Worm (Caenorhabditis elegans): ENCODE data around the gene pipp-4P.

Gene pipp-4P

DNA sequence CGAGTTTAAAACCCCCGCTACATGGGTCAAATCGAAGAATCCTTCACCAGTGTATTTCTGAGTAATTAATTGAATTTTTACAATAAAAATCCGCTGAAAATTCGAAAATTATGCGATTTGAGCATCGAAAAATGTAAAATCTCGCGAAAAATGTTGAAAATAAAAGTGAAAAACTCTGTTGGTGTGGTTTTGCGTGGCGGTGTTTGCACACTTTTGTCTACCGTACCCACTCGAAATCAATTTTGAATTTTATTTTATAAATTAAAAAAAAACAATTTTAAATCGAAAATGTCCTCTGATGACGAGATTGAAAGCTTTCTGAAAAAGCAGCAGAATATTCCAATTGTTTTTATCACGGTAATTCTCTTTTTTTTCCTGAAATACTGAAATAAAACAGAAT lies 38.3 kb upstream of the pipp-4P start, which contains the start of gene Y71H2AM.6 (continued):
- TF ChIP-seq zfh-2 (GFP tag; conservative IDR thresholded peaks at IDR 0.05) (no peak), madf-8 (GFP tag; conservative IDR thresholded peaks at IDR 0.05) (no peak), madf-6 (GFP tag; IDR thresholded peaks at IDR 0.05) (peak; percentile 57; the same call in 1 of the 2 replicates), cebp-2 (GFP tag; IDR thresholded peaks at IDR 0.05) (no peak), lsl-1 (GFP tag; optimal IDR thresholded peaks at IDR 0.05) (peak; percentile 84), nfya-1 (tag; optimal IDR thresholded peaks at IDR 0.05; ENCODE audit: borderline replicate concordance, insufficient read depth) (no peak), F57A8.1 (GFP tag; optimal IDR thresholded peaks at IDR 0.05) (no peak), F33H1.4 (GFP tag; IDR thresholded peaks at IDR 0.05) (peak; percentile 48), F23B12.7 (tag; optimal IDR thresholded peaks at IDR 0.05; ENCODE audit: insufficient read depth) (no peak), ets-4 (GFP tag; optimal IDR thresholded peaks at IDR 0.05) (no peak), hlh-12 (tag; optimal IDR thresholded peaks at IDR 0.05) (no peak), lin-40 (tag; optimal IDR thresholded peaks at IDR 0.05) (no peak), snpc-1.1 (tag; optimal IDR thresholded peaks at IDR 0.05; ENCODE audit: insufficient read depth) (peak; percentile 6), F22D6.2 (tag; optimal IDR thresholded peaks at IDR 0.05) (no peak), aptf-2 (GFP tag; conservative IDR thresholded peaks at IDR 0.05) (no peak), cebp-1 (GFP tag; IDR thresholded peaks at IDR 0.05) (no peak), cebp-1 (tag; optimal IDR thresholded peaks at IDR 0.05) (no peak), repo-1 (tag; optimal IDR thresholded peaks at IDR 0.05) (no peak), F49E8.2 (tag; optimal IDR thresholded peaks at IDR 0.05; ENCODE audit: insufficient read depth) (no peak), K12H6.12 (tag; optimal IDR thresholded peaks at IDR 0.05) (no peak), lin-54 (GFP tag; optimal IDR thresholded peaks at IDR 0.05) (peak; percentile 65), ceh-100 (GFP tag; IDR thresholded peaks at IDR 0.05) (no peak), pbrm-1 (GFP tag; IDR thresholded peaks at IDR 0.05) (no peak), mcd-1 (GFP tag; IDR thresholded peaks at IDR 0.05) (peak; percentile 38; the same call in 1 of the 2 replicates), T07F8.4 (tag; optimal IDR thresholded peaks at IDR 0.05) (no peak), ztf-26 (tag; optimal IDR thresholded peaks at IDR 0.05) (no peak), tbp1 (GFP tag; optimal IDR thresholded peaks at IDR 0.05) (no peak), ztf-18 (tag; optimal IDR thresholded peaks at IDR 0.05) (no peak), ama-1 (optimal IDR thresholded peaks at IDR 0.05) (no peak), ama-1 (GFP tag; optimal IDR thresholded peaks at IDR 0.05) (no peak)

DNA sequence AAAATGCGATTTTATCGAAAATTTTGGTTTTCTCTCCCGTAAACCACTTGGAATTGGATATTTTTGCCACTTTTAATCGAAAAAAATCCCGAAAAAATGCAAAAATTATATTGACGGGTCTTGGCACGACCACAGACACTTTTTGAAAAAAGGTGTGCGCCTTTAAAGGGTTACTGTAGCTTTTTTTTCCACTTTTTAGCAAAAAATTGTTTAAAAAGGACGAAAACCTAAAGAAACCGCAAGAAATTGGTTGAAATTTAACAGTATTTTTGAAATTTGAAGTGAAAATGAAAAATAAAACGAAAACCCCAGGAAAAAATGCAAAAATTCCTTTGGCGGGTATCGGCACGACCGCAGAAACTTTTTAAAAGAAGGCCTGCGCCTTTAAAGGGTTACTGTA lies 37.2 kb upstream of the pipp-4P start:
- no peak for TF ChIP-seq rec-8 (tag; optimal IDR thresholded peaks at IDR 0.05)
- TF ChIP-seq F52B5.7 (tag; optimal IDR thresholded peaks at IDR 0.05), result no peak
- TF ChIP-seq mxl-1 (tag; optimal IDR thresholded peaks at IDR 0.05), result no peak
- peak; percentile 50 for TF ChIP-seq madf-8 (GFP tag; conservative IDR thresholded peaks at IDR 0.05)
- TF ChIP-seq nhr-27 (tag; optimal IDR thresholded peaks at IDR 0.05), result no peak
- no peak for TF ChIP-seq snpc-1.1 (tag; optimal IDR thresholded peaks at IDR 0.05; ENCODE audit: insufficient read depth)
- no peak for TF ChIP-seq somi-1 (GFP tag; optimal IDR thresholded peaks at IDR 0.05)
- TF ChIP-seq efl-1 (GFP tag; optimal IDR thresholded peaks at IDR 0.05), result peak; percentile 51
- peak; percentile 9; the same call in 1 of the 2 replicates for TF ChIP-seq pbrm-1 (GFP tag; IDR thresholded peaks at IDR 0.05)
- peak; percentile 98 for TF ChIP-seq lsl-1 (GFP tag; optimal IDR thresholded peaks at IDR 0.05)
- peak; percentile 84; the same call in 1 of the 2 replicates for TF ChIP-seq madf-6 (GFP tag; IDR thresholded peaks at IDR 0.05)
- peak; percentile 80 for TF ChIP-seq F33H1.4 (GFP tag; IDR thresholded peaks at IDR 0.05)
- TF ChIP-seq unc-130 (GFP tag; optimal IDR thresholded peaks at IDR 0.05), result no peak
- TF ChIP-seq nfya-2 (GFP tag; IDR thresholded peaks at IDR 0.05), result no peak
- TF ChIP-seq D2030.7 (GFP tag; IDR thresholded peaks at IDR 0.05), result peak; percentile 45; the same call in 1 of the 2 replicates
- peak; percentile 30; the same call in 1 of the 2 replicates for TF ChIP-seq mcd-1 (GFP tag; IDR thresholded peaks at IDR 0.05)
- TF ChIP-seq dpff-1 (tag; optimal IDR thresholded peaks at IDR 0.05), result no peak
- no peak for TF ChIP-seq Y95B8A.8 (GFP tag; IDR thresholded peaks at IDR 0.05)
- TF ChIP-seq attf-3 (GFP tag; conservative IDR thresholded peaks at IDR 0.05), result no peak
- TF ChIP-seq him-1 (tag; optimal IDR thresholded peaks at IDR 0.05), result peak; percentile 24
- no peak for TF ChIP-seq ama-1 (optimal IDR thresholded peaks at IDR 0.05)
- no peak for TF ChIP-seq ama-1 (GFP tag; optimal IDR thresholded peaks at IDR 0.05)
- TF ChIP-seq xnd-1 (tag; optimal IDR thresholded peaks at IDR 0.05), result peak; percentile 87
- no peak for TF ChIP-seq hlh-12 (tag; optimal IDR thresholded peaks at IDR 0.05)
- no peak for TF ChIP-seq ceh-40 (GFP tag; IDR thresholded peaks at IDR 0.05)
- TF ChIP-seq F22D6.2 (tag; optimal IDR thresholded peaks at IDR 0.05), result no peak
- no peak for TF ChIP-seq Y56A3A.18 (GFP tag; IDR thresholded peaks at IDR 0.05)
- no peak for TF ChIP-seq hlh-26 (GFP tag; conservative IDR thresholded peaks at IDR 0.05)

Data from whole organism, young adult.